Worm (Caenorhabditis elegans): Measurements from ENCODE around the gene C24H11.5.
A peak's percentile ranks its signal among the peaks of the same experiment; 100 is the strongest.

Gene C24H11.5

ce11 chrIII:11823260-11823659 is 43.2 kb downstream of the C24H11.5 start, which contains the start of gene C18D11.3 (continued):
- no peak for TF ChIP-seq nhr-67 (tag; optimal IDR thresholded peaks at IDR 0.05)
- no peak for TF ChIP-seq unc-62 (GFP tag; optimal IDR thresholded peaks at IDR 0.05)
- TF ChIP-seq pqm-1 (tag; optimal IDR thresholded peaks at IDR 0.05): peak; percentile 46
- peak; percentile 92 for TF ChIP-seq lin-39 (tag; optimal IDR thresholded peaks at IDR 0.05)
- peak; percentile 97 for TF ChIP-seq nfya-1 (tag; optimal IDR thresholded peaks at IDR 0.05; ENCODE audit: insufficient read depth)

ce11 chrIII:11824088-11824487 is 44.1 kb downstream of the C24H11.5 start:
- TF ChIP-seq snpc-4 (tag; optimal IDR thresholded peaks at IDR 0.05): no peak

- TF ChIP-seq snpc-4 (tag; optimal IDR thresholded peaks at IDR 0.05): no peak
These were observed 44.5 kb downstream of the C24H11.5 start for ce11 chrIII:11824580-11824979.

- TF ChIP-seq lin-15B (tag; optimal IDR thresholded peaks at IDR 0.05) (peak; percentile 86), nfya-1 (tag; optimal IDR thresholded peaks at IDR 0.05; ENCODE audit: insufficient read depth) (peak; percentile 91), mdl-1 (tag; optimal IDR thresholded peaks at IDR 0.05) (no peak), fkh-2 (tag; optimal IDR thresholded peaks at IDR 0.05) (no peak), ceh-28 (tag; optimal IDR thresholded peaks at IDR 0.05) (no peak), elt-2 (tag; optimal IDR thresholded peaks at IDR 0.05) (peak; percentile 48), pha-4 (tag; optimal IDR thresholded peaks at IDR 0.05) (peak; percentile 78), pqm-1 (tag; optimal IDR thresholded peaks at IDR 0.05) (no peak), lin-39 (tag; optimal IDR thresholded peaks at IDR 0.05) (peak; percentile 94), nhr-76 (tag; optimal IDR thresholded peaks at IDR 0.05) (no peak), ceh-9 (tag; optimal IDR thresholded peaks at IDR 0.05) (no peak), nhr-25 (tag; optimal IDR thresholded peaks at IDR 0.05) (peak; percentile 60), skn-1 (tag; optimal IDR thresholded peaks at IDR 0.05) (peak; percentile 54), fkh-10 (GFP tag; optimal IDR thresholded peaks at IDR 0.05) (peak; percentile 25), snpc-4 (tag; optimal IDR thresholded peaks at IDR 0.05) (peak; percentile 85), elt-3 (tag; optimal IDR thresholded peaks at IDR 0.05) (no peak), ceh-82 (tag; optimal IDR thresholded peaks at IDR 0.05) (no peak), aly-2 (tag; optimal IDR thresholded peaks at IDR 0.05) (no peak), lsy-12 (tag; optimal IDR thresholded peaks at IDR 0.05) (peak; percentile 18), egl-5 (tag; optimal IDR thresholded peaks at IDR 0.05) (peak; percentile 69), hmg-11 (tag; optimal IDR thresholded peaks at IDR 0.05) (peak; percentile 46)
These were observed 45.6 kb downstream of the C24H11.5 start for ce11 chrIII:11825654-11826053.

- TF ChIP-seq hmg-11 (tag; optimal IDR thresholded peaks at IDR 0.05) (no peak), elt-1 (tag; optimal IDR thresholded peaks at IDR 0.05) (no peak), ama-1 (optimal IDR thresholded peaks at IDR 0.05) (no peak), nhr-67 (tag; optimal IDR thresholded peaks at IDR 0.05) (no peak), aly-2 (tag; optimal IDR thresholded peaks at IDR 0.05) (no peak)
These were observed 46.1 kb downstream of the C24H11.5 start, which contains the start of gene rsp-8 for ce11 chrIII:11826118-11826517. Gene rsp-8, plus strand, starts transcription at chrIII:11826418.

- TF ChIP-seq lin-15B (tag; optimal IDR thresholded peaks at IDR 0.05) (peak; percentile 2), nhr-76 (tag; optimal IDR thresholded peaks at IDR 0.05) (no peak), nfya-1 (tag; optimal IDR thresholded peaks at IDR 0.05; ENCODE audit: insufficient read depth) (peak; percentile 98), ceh-16 (tag; optimal IDR thresholded peaks at IDR 0.05) (no peak)
These were observed 49.0 kb downstream of the C24H11.5 start for ce11 chrIII:11829062-11829461.

ce11 chrIII:11829585-11830195 is 49.7 kb downstream of the C24H11.5 start:
- no peak for TF ChIP-seq sea-2 (GFP tag; optimal IDR thresholded peaks at IDR 0.05)
- TF ChIP-seq zag-1 (tag; optimal IDR thresholded peaks at IDR 0.05): no peak
- peak; percentile 99 for TF ChIP-seq nfya-1 (tag; optimal IDR thresholded peaks at IDR 0.05; ENCODE audit: insufficient read depth)
- TF ChIP-seq mml-1 (tag; optimal IDR thresholded peaks at IDR 0.05): no peak
- TF ChIP-seq egl-27 (tag; optimal IDR thresholded peaks at IDR 0.05): no peak
- no peak for TF ChIP-seq nhr-23 (tag; optimal IDR thresholded peaks at IDR 0.05)
- TF ChIP-seq tbx-2 (tag; optimal IDR thresholded peaks at IDR 0.05): no peak
- TF ChIP-seq daf-12 (tag; optimal IDR thresholded peaks at IDR 0.05): no peak
